Fruit fly (Drosophila melanogaster): ENCODE data around the gene EMC4.

Gene EMC4

DNA sequence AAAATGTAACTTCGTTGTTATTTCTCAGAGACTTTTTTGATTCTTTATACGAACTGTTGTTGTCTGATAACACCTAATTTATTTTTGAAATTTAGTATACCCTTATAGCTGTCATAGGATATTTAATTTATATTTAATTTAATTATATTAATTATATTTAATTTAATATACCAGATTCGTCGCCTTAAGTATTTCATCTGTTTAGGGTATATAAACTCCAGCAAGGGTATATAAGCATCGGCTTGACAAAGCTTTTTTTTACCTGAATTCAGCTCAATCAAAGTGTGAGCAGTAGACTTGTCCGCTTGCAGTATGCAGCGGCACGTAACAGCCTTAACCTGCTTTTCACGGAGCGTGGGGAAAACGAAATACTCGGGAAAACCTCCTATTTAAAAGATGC, 15.6 kb upstream of the EMC4 start:
- no peak for TF ChIP-seq CG7271 (tag; optimal IDR thresholded peaks at IDR 0.05)
- no peak for TF ChIP-seq CrebB (tag; optimal IDR thresholded peaks at IDR 0.05)
- no peak for TF ChIP-seq CG14667 (GFP tag; IDR thresholded peaks at IDR 0.05)
- no peak for TF ChIP-seq CG4404 (GFP tag; IDR thresholded peaks at IDR 0.05)
- no peak for TF ChIP-seq Rx (GFP tag; IDR thresholded peaks at IDR 0.05)
- TF ChIP-seq HLH54F (GFP tag; optimal IDR thresholded peaks at IDR 0.05) = no peak
- no peak for TF ChIP-seq CG6765 (GFP tag; optimal IDR thresholded peaks at IDR 0.05)
- no peak for TF ChIP-seq sima (GFP tag; optimal IDR thresholded peaks at IDR 0.05)
- TF ChIP-seq Kr (GFP tag; optimal IDR thresholded peaks at IDR 0.05) = no peak
- no peak for TF ChIP-seq lmd (GFP tag; IDR thresholded peaks at IDR 0.05)
- TF ChIP-seq Bteb2 (GFP tag; optimal IDR thresholded peaks at IDR 0.05) = no peak
- no peak for TF ChIP-seq CG10431 (GFP tag; optimal IDR thresholded peaks at IDR 0.05)
- TF ChIP-seq ham (GFP tag; IDR thresholded peaks at IDR 0.05) = no peak
- no peak for TF ChIP-seq BtbVII (GFP tag; optimal IDR thresholded peaks at IDR 0.05)
- TF ChIP-seq D19A (tag; optimal IDR thresholded peaks at IDR 0.05) = peak; percentile 91
- no peak for TF ChIP-seq NC2β (GFP tag; optimal IDR thresholded peaks at IDR 0.05)
- no peak for TF ChIP-seq corto (GFP tag; optimal IDR thresholded peaks at IDR 0.05)
- TF ChIP-seq crc (GFP tag; optimal IDR thresholded peaks at IDR 0.05) = no peak
- no peak for TF ChIP-seq CG13123 (GFP tag; optimal IDR thresholded peaks at IDR 0.05)
- no peak for TF ChIP-seq vfl (GFP tag; optimal IDR thresholded peaks at IDR 0.05)
- TF ChIP-seq CG10979 (tag; optimal IDR thresholded peaks at IDR 0.05) = peak; percentile 32
- TF ChIP-seq CG17359 (tag; optimal IDR thresholded peaks at IDR 0.05) = peak; percentile 5
- no peak for TF ChIP-seq grn (GFP tag; optimal IDR thresholded peaks at IDR 0.05)
- TF ChIP-seq CG3407 (GFP tag; optimal IDR thresholded peaks at IDR 0.05) = no peak
- no peak for TF ChIP-seq fd64A (GFP tag; optimal IDR thresholded peaks at IDR 0.05)
- TF ChIP-seq odd (GFP tag; optimal IDR thresholded peaks at IDR 0.05) = no peak
- TF ChIP-seq Bdp1 (GFP tag; optimal IDR thresholded peaks at IDR 0.05) = no peak
- 0 out of 3 replicates have a peak, but pooled peaks have one; percentile 22 for TF ChIP-seq CG17361 (GFP tag; IDR thresholded peaks at IDR 0.05)
- TF ChIP-seq en (GFP tag; optimal IDR thresholded peaks at IDR 0.05) = no peak
- no peak for TF ChIP-seq CG3726 (GFP tag; IDR thresholded peaks at IDR 0.05)
- no peak for TF ChIP-seq Sox100B (GFP tag; optimal IDR thresholded peaks at IDR 0.05)
- TF ChIP-seq HLHmδ (GFP tag; optimal IDR thresholded peaks at IDR 0.05) = no peak
- no peak for TF ChIP-seq CG14965 (GFP tag; optimal IDR thresholded peaks at IDR 0.05; ENCODE audit: borderline replicate concordance)
- no peak for TF ChIP-seq cg (GFP tag; optimal IDR thresholded peaks at IDR 0.05)
- TF ChIP-seq croc (GFP tag; conservative IDR thresholded peaks at IDR 0.05) = no peak
- no peak for TF ChIP-seq jing (GFP tag; optimal IDR thresholded peaks at IDR 0.05)
- TF ChIP-seq row (GFP tag; IDR thresholded peaks at IDR 0.05) = no peak
- no peak for TF ChIP-seq Dbx (GFP tag; IDR thresholded peaks at IDR 0.05)
- TF ChIP-seq CG8388 (GFP tag; optimal IDR thresholded peaks at IDR 0.05) = no peak
- TF ChIP-seq Hsf (GFP tag; optimal IDR thresholded peaks at IDR 0.05) = no peak
- no peak for TF ChIP-seq esg (GFP tag; conservative IDR thresholded peaks at IDR 0.05)
- no peak for TF ChIP-seq CG4730 (GFP tag; IDR thresholded peaks at IDR 0.05)
- TF ChIP-seq CG12219 (GFP tag; optimal IDR thresholded peaks at IDR 0.05) = no peak
- no peak for TF ChIP-seq CG6683 (GFP tag; optimal IDR thresholded peaks at IDR 0.05)
- peak in 1 of 2 experiments; percentile 26 for TF ChIP-seq Hr51 (GFP tag; optimal IDR thresholded peaks at IDR 0.05)
- peak; percentile 45 for TF ChIP-seq CG18262 (tag; optimal IDR thresholded peaks at IDR 0.05)
- TF ChIP-seq mirr (GFP tag; optimal IDR thresholded peaks at IDR 0.05) = no peak
- no peak for TF ChIP-seq CG12659 (GFP tag; optimal IDR thresholded peaks at IDR 0.05)
- TF ChIP-seq Blimp-1 (GFP tag; optimal IDR thresholded peaks at IDR 0.05) = peak; percentile 9
- TF ChIP-seq CG2678 (tag; optimal IDR thresholded peaks at IDR 0.05) = peak; percentile 26
- no peak for TF ChIP-seq CG7987 (GFP tag; optimal IDR thresholded peaks at IDR 0.05)
- TF ChIP-seq bab2 (GFP tag; optimal IDR thresholded peaks at IDR 0.05) = no peak
